Worm (Caenorhabditis elegans) whole organism, mixed stage, embryonic: ENCODE results near the gene R09E10.1.

Experiments
- M03D4.4 ChIP-seq: sonication (generic microtip); optimal IDR thresholded peaks from 2 replicates; lab custom pipeline; 2017; ENCODE audit warnings: mild to moderate bottlenecking, missing genetic modification characterization, missing compliant biosample characterization
- blmp-1 ChIP-seq: fragments of 150-350 bp; optimal IDR thresholded peaks from 2 replicates; lab custom pipeline; 2014; ENCODE audit warnings: missing biosample characterization, missing genetic modification characterization
- ceh-39 ChIP-seq: fragments of 150-350 bp; optimal IDR thresholded peaks from 2 replicates; lab custom pipeline; 2014; ENCODE audit warnings: missing biosample characterization, missing genetic modification characterization
- ceh-43 ChIP-seq: fragments of 200-800 bp; sonication (Bioruptor generic); optimal IDR thresholded peaks from 2 replicates; lab custom pipeline; 2018; ENCODE audit warnings: mild to moderate bottlenecking, missing genetic modification characterization, moderate library complexity, missing compliant biosample characterization
- ces-1 ChIP-seq: fragments of 150-350 bp; optimal IDR thresholded peaks from 2 replicates; lab custom pipeline; 2014; ENCODE audit warnings: missing biosample characterization, missing genetic modification reagents, missing genetic modification characterization
- cnd-1 ChIP-seq: fragments of 200-800 bp; sonication (Bioruptor generic); optimal IDR thresholded peaks from 2 replicates; lab custom pipeline; 2018; ENCODE audit warnings: mild to moderate bottlenecking, missing genetic modification characterization, missing compliant biosample characterization
- elt-1 ChIP-seq: sonication (generic microtip); optimal IDR thresholded peaks from 2 replicates; lab custom pipeline; 2017; ENCODE audit warnings: missing genetic modification characterization, mild to moderate bottlenecking, missing compliant biosample characterization, antibody characterized with exemption, moderate library complexity, borderline replicate concordance; ENCODE audit not compliant: insufficient read depth
- elt-3 ChIP-seq: fragments of 150-350 bp; optimal IDR thresholded peaks from 2 replicates; lab custom pipeline; 2014; ENCODE audit warnings: missing biosample characterization, missing genetic modification characterization
- flh-1 ChIP-seq: fragments of 200-800 bp; sonication (Bioruptor generic); optimal IDR thresholded peaks from 2 replicates; lab custom pipeline; 2018; ENCODE audit warnings: mild to moderate bottlenecking, missing genetic modification characterization, moderate library complexity, missing compliant biosample characterization
- ham-2 ChIP-seq: fragments of 200-800 bp; sonication (Bioruptor generic); optimal IDR thresholded peaks from 2 replicates; lab custom pipeline; 2018; ENCODE audit warnings: mild to moderate bottlenecking, missing genetic modification characterization, missing compliant biosample characterization
- hlh-1 ChIP-seq: fragments of 150-350 bp; optimal IDR thresholded peaks from 2 replicates; lab custom pipeline; 2014; ENCODE audit warnings: missing biosample characterization, missing genetic modification reagents, missing genetic modification characterization
- lin-13 ChIP-seq: fragments of 150-350 bp; optimal IDR thresholded peaks from 2 replicates; lab custom pipeline; 2014; ENCODE audit warnings: missing biosample characterization, missing genetic modification characterization
- lsy-2 ChIP-seq: fragments of 150-350 bp; optimal IDR thresholded peaks from 2 replicates; lab custom pipeline; 2014; ENCODE audit warnings: missing biosample characterization, missing genetic modification characterization
- mab-5 ChIP-seq: fragments of 150-350 bp; optimal IDR thresholded peaks from 2 replicates; lab custom pipeline; 2014; ENCODE audit warnings: missing biosample characterization, missing genetic modification characterization
- mep-1 ChIP-seq: fragments of 150-350 bp; optimal IDR thresholded peaks from 2 replicates; lab custom pipeline; 2017; ENCODE audit warnings: missing biosample characterization, missing genetic modification reagents, missing genetic modification characterization, inconsistent platforms
- mls-2 ChIP-seq: sonication (generic microtip); optimal IDR thresholded peaks from 2 replicates; lab custom pipeline; 2016; ENCODE audit warnings: mild to moderate bottlenecking, missing genetic modification characterization, moderate library complexity, missing compliant biosample characterization
- nhr-12 ChIP-seq: fragments of 150-350 bp; optimal IDR thresholded peaks from 2 replicates; lab custom pipeline; 2014; ENCODE audit warnings: missing biosample characterization, missing genetic modification characterization
- nhr-2 ChIP-seq: fragments of 150-350 bp; optimal IDR thresholded peaks from 2 replicates; lab custom pipeline; 2014; ENCODE audit warnings: missing biosample characterization, missing genetic modification characterization
- nhr-237 ChIP-seq: fragments of 150-350 bp; optimal IDR thresholded peaks from 2 replicates; lab custom pipeline; 2014; ENCODE audit warnings: missing biosample characterization, missing genetic modification characterization
- nhr-76 ChIP-seq: sonication (generic microtip); optimal IDR thresholded peaks from 2 replicates; lab custom pipeline; 2017; ENCODE audit warnings: missing biosample characterization, missing genetic modification characterization
- pha-4 ChIP-seq: fragments of 150-350 bp; optimal IDR thresholded peaks from 2 replicates; lab custom pipeline; 2018; ENCODE audit warnings: missing biosample characterization, missing genetic modification reagents, missing genetic modification characterization
- sem-2 ChIP-seq: fragments of 200-800 bp; sonication (Bioruptor generic); optimal IDR thresholded peaks from 2 replicates; lab custom pipeline; 2018; ENCODE audit warnings: mild to moderate bottlenecking, missing genetic modification characterization, missing compliant biosample characterization
- snpc-4 ChIP-seq: fragments of 150-350 bp; optimal IDR thresholded peaks from 2 replicates; lab custom pipeline; 2014; ENCODE audit warnings: missing biosample characterization, missing genetic modification characterization
- sptf-1 ChIP-seq: sonication (generic microtip); optimal IDR thresholded peaks from 2 replicates; lab custom pipeline; 2017; ENCODE audit warnings: mild to moderate bottlenecking, missing genetic modification characterization, moderate library complexity, missing compliant biosample characterization
- tbx-8 ChIP-seq: fragments of 200-800 bp; sonication (Bioruptor generic); optimal IDR thresholded peaks from 2 replicates; lab custom pipeline; 2018; ENCODE audit warnings: mild to moderate bottlenecking, missing genetic modification characterization, moderate library complexity, missing compliant biosample characterization
- unc-120 ChIP-seq: sonication (generic microtip); optimal IDR thresholded peaks from 2 replicates; lab custom pipeline; 2017; ENCODE audit warnings: missing genetic modification characterization, missing compliant biosample characterization; ENCODE audit not compliant: poor library complexity, severe bottlenecking
- unc-39 ChIP-seq: fragments of 150-350 bp; optimal IDR thresholded peaks from 2 replicates; lab custom pipeline; 2014; ENCODE audit warnings: missing biosample characterization, missing genetic modification characterization
- unc-62 ChIP-seq: fragments of 150-350 bp; optimal IDR thresholded peaks from 2 replicates; lab custom pipeline; 2014; ENCODE audit warnings: missing biosample characterization, missing genetic modification reagents, missing genetic modification characterization
- ztf-11 ChIP-seq: fragments of 150-350 bp; optimal IDR thresholded peaks from 2 replicates; lab custom pipeline; 2014; ENCODE audit warnings: missing biosample characterization, missing genetic modification characterization

Gene R09E10.1

ce11 chrIV:10346948-10347347 is 24.4 kb upstream of the R09E10.1 start:
- no peak for TF ChIP-seq mls-2 (tag; lab: Kevin White, UChicago)
- no peak for TF ChIP-seq mab-5 (tag; lab: Kevin White, UChicago)
- no peak for TF ChIP-seq ceh-43 (GFP tag; lab: Kevin White, UChicago)
- no peak for TF ChIP-seq ceh-39 (tag; lab: Kevin White, UChicago)
- TF ChIP-seq pha-4 (tag; lab: Kevin White, UChicago), result no peak
- no peak for TF ChIP-seq cnd-1 (tag; lab: Kevin White, UChicago)
- TF ChIP-seq flh-1 (GFP tag; lab: Kevin White, UChicago), result no peak
- no peak for TF ChIP-seq elt-1 (tag; lab: Kevin White, UChicago)
- TF ChIP-seq, all 35 proteins: peak for 0

- TF ChIP-seq ces-1 (GFP tag; lab: Kevin White, UChicago), result peak; percentile 47
- TF ChIP-seq elt-3 (tag; lab: Kevin White, UChicago), result no peak
- TF ChIP-seq unc-120 (tag; lab: Kevin White, UChicago), result peak; percentile 69
- TF ChIP-seq unc-62, result peak; percentile 66
- TF ChIP-seq lsy-2 (tag; lab: Kevin White, UChicago), result peak; percentile 23
- TF ChIP-seq pha-4 (tag; lab: Kevin White, UChicago), result peak; percentile 15
- TF ChIP-seq tbx-8 (GFP tag; lab: Kevin White, UChicago), result no peak
- peak; percentile 4 for TF ChIP-seq sptf-1
- TF ChIP-seq hlh-1 (tag; lab: Kevin White, UChicago), result peak; percentile 29
- peak; percentile 51 for TF ChIP-seq mep-1 (tag; lab: Kevin White, UChicago)
- TF ChIP-seq nhr-237, result peak; percentile 46
- no peak for TF ChIP-seq cnd-1 (tag; lab: Kevin White, UChicago)
Observed at ce11 chrIV:10345990-10346389, 23.4 kb upstream of the R09E10.1 start.

- no peak for TF ChIP-seq pha-4 (tag; lab: Kevin White, UChicago)
- no peak for TF ChIP-seq elt-1 (tag; lab: Kevin White, UChicago)
- no peak for TF ChIP-seq tbx-8 (GFP tag; lab: Kevin White, UChicago)
- TF ChIP-seq flh-1 (GFP tag; lab: Kevin White, UChicago), result no peak
Observed at ce11 chrIV:10345486-10345885, 22.9 kb upstream of the R09E10.1 start.

ce11 chrIV:10344621-10345020 is 22.1 kb upstream of the R09E10.1 start:
- TF ChIP-seq blmp-1 (tag; lab: Kevin White, UChicago) (no peak), nhr-237 (no peak), lin-13 (tag; lab: Kevin White, UChicago) (no peak), unc-39 (tag; lab: Kevin White, UChicago) (no peak), elt-1 (tag; lab: Kevin White, UChicago) (no peak), ztf-11 (no peak), tbx-8 (GFP tag; lab: Kevin White, UChicago) (no peak), unc-62 (no peak), nhr-12 (no peak), unc-120 (tag; lab: Kevin White, UChicago) (peak; percentile 43), cnd-1 (tag; lab: Kevin White, UChicago) (no peak), ces-1 (GFP tag; lab: Kevin White, UChicago) (peak; percentile 40), nhr-2 (tag; lab: Kevin White, UChicago) (no peak), hlh-1 (tag; lab: Kevin White, UChicago) (no peak), M03D4.4 (tag; lab: Kevin White, UChicago) (no peak), snpc-4 (no peak), elt-3 (tag; lab: Kevin White, UChicago) (no peak), mep-1 (tag; lab: Kevin White, UChicago) (peak; percentile 22), sem-2 (GFP tag; lab: Kevin White, UChicago) (no peak), ceh-39 (tag; lab: Kevin White, UChicago) (no peak)

- TF ChIP-seq blmp-1 (tag; lab: Kevin White, UChicago) (peak; percentile 84), nhr-76 (no peak), ham-2 (GFP tag; lab: Kevin White, UChicago) (peak; percentile 14), unc-62 (peak; percentile 77), elt-3 (tag; lab: Kevin White, UChicago) (peak; percentile 55), unc-120 (tag; lab: Kevin White, UChicago) (peak; percentile 55), mep-1 (tag; lab: Kevin White, UChicago) (no peak)
Observed at ce11 chrIV:10342361-10342706, 19.8 kb upstream of the R09E10.1 start.
